Fruit fly (Drosophila melanogaster) whole organism, prepupa: ENCODE measurements around the gene CG7632.
A peak's percentile ranks its signal among the peaks of the same experiment; 100 is the strongest.

Source experiments
- CG10669 ChIP-seq: fragments of 200-800 bp; sonication (Bioruptor generic); optimal IDR thresholded peaks from 3 replicates; lab custom pipeline; 2018; ENCODE audit warnings: missing biosample characterization, mild to moderate bottlenecking, missing genetic modification characterization, moderate library complexity
- CG11294 ChIP-seq: fragments of 200-800 bp; sonication (Bioruptor generic); IDR thresholded peaks from 2 replicates; pipeline ENCODE4 v1.3.6; 2022; ENCODE audit warnings: missing biosample characterization, missing genetic modification characterization
- CG11762 ChIP-seq: fragments of 200-800 bp; sonication (Bioruptor generic); optimal IDR thresholded peaks from 3 replicates; lab custom pipeline; 2016; ENCODE audit warnings: missing biosample characterization, missing genetic modification characterization; ENCODE audit not compliant: insufficient read depth
- CG11902 ChIP-seq: fragments of 200-800 bp; sonication (Bioruptor generic); optimal IDR thresholded peaks from 3 replicates; lab custom pipeline; 2016; ENCODE audit warnings: missing biosample characterization, missing genetic modification characterization
- CG15336 ChIP-seq: fragments of 200-800 bp; sonication (Bioruptor generic); IDR thresholded peaks from 2 replicates; pipeline ENCODE4 v1.3.6; 2022; ENCODE audit warnings: missing biosample characterization, missing genetic modification characterization
- CG1621 ChIP-seq: fragments of 200-800 bp; sonication (Bioruptor generic); optimal IDR thresholded peaks from 3 replicates; lab custom pipeline; 2018; ENCODE audit warnings: missing biosample characterization, mild to moderate bottlenecking, missing genetic modification characterization
- CG32006 ChIP-seq: fragments of 200-800 bp; sonication (Bioruptor generic); optimal IDR thresholded peaks from 3 replicates; lab custom pipeline; 2017; ENCODE audit warnings: missing biosample characterization, mild to moderate bottlenecking, missing genetic modification characterization
- CG34406 ChIP-seq: fragments of 200-800 bp; sonication (Bioruptor generic); optimal IDR thresholded peaks from 3 replicates; lab custom pipeline; 2016; ENCODE audit warnings: missing biosample characterization, missing genetic modification characterization
- CG6276 ChIP-seq: fragments of 200-800 bp; sonication (Bioruptor generic); optimal IDR thresholded peaks from 2 replicates; lab custom pipeline; 2017; ENCODE audit warnings: missing biosample characterization, mild to moderate bottlenecking, missing genetic modification characterization
- CG6792 ChIP-seq: fragments of 200-800 bp; sonication (Bioruptor generic); optimal IDR thresholded peaks from 3 replicates; lab custom pipeline; 2016; ENCODE audit warnings: missing biosample characterization, missing genetic modification characterization
- CG7368 ChIP-seq: fragments of 200-800 bp; sonication (Bioruptor generic); optimal IDR thresholded peaks from 3 replicates; lab custom pipeline; 2016; ENCODE audit warnings: missing biosample characterization, missing genetic modification characterization
- CG8319 ChIP-seq: fragments of 200-800 bp; sonication (Bioruptor generic); optimal IDR thresholded peaks from 3 replicates; lab custom pipeline; 2016; ENCODE audit warnings: missing biosample characterization, missing genetic modification characterization
- CG8632 ChIP-seq: fragments of 200-800 bp; sonication (Bioruptor generic); optimal IDR thresholded peaks from 3 replicates; lab custom pipeline; 2016; ENCODE audit warnings: missing biosample characterization, missing genetic modification characterization
- CG9139 ChIP-seq: fragments of 200-800 bp; sonication (Bioruptor generic); optimal IDR thresholded peaks from 3 replicates; lab custom pipeline; 2017; ENCODE audit warnings: missing biosample characterization, mild to moderate bottlenecking, missing genetic modification characterization
- Eip75B ChIP-seq: fragments of 200-800 bp; sonication (Bioruptor generic); optimal IDR thresholded peaks from 3 replicates; lab custom pipeline; 2016; ENCODE audit warnings: missing biosample characterization, missing genetic modification characterization
- Eip78C ChIP-seq: fragments of 200-800 bp; sonication (Bioruptor generic); peaks from one replicate; lab custom pipeline; 2016; ENCODE audit warnings: missing biosample characterization, missing genetic modification characterization
- Eip93F ChIP-seq: fragments of 200-800 bp; sonication (Bioruptor generic); optimal IDR thresholded peaks from 2 replicates; lab custom pipeline; 2016; ENCODE audit warnings: missing biosample characterization, mild to moderate bottlenecking, missing genetic modification characterization
- Ets96B ChIP-seq: fragments of 200-800 bp; optimal IDR thresholded peaks from 2 replicates; lab custom pipeline; 2019; ENCODE audit warnings: missing biosample characterization, mild to moderate bottlenecking, missing genetic modification characterization, moderate library complexity
- Gug ChIP-seq: fragments of 200-800 bp; sonication (Bioruptor generic); IDR thresholded peaks from 2 replicates; pipeline ENCODE4 v1.3.6; 2022; ENCODE audit warnings: missing biosample characterization, missing genetic modification characterization
- Hr38 ChIP-seq: sonication (Bioruptor generic); optimal IDR thresholded peaks from 2 replicates; lab custom pipeline; 2016; ENCODE audit warnings: missing biosample characterization, missing genetic modification characterization
- Lpt ChIP-seq: fragments of 200-800 bp; sonication (Bioruptor generic); optimal IDR thresholded peaks from 3 replicates; lab custom pipeline; 2016; ENCODE audit warnings: missing biosample characterization, missing genetic modification characterization
- Met ChIP-seq: fragments of 200-800 bp; sonication (Bioruptor generic); optimal IDR thresholded peaks from 3 replicates; lab custom pipeline; 2016; ENCODE audit warnings: missing biosample characterization, missing genetic modification characterization
- OdsH ChIP-seq: fragments of 200-800 bp; sonication (Bioruptor generic); optimal IDR thresholded peaks from 3 replicates; lab custom pipeline; 2016; ENCODE audit warnings: missing biosample characterization, missing genetic modification characterization
- Smox ChIP-seq: fragments of 200-800 bp; sonication (Bioruptor generic); optimal IDR thresholded peaks from 3 replicates; lab custom pipeline; 2016; ENCODE audit warnings: missing biosample characterization, missing genetic modification characterization
- Sox14 ChIP-seq: fragments of 200-800 bp; sonication (Bioruptor generic); optimal IDR thresholded peaks from 3 replicates; lab custom pipeline; 2016; ENCODE audit warnings: missing biosample characterization, missing genetic modification characterization
- achi ChIP-seq: fragments of 200-800 bp; sonication (Bioruptor generic); optimal IDR thresholded peaks from 3 replicates; lab custom pipeline; 2016; ENCODE audit warnings: missing biosample characterization, missing genetic modification characterization
- cyc ChIP-seq: fragments of 200-800 bp; sonication (Bioruptor generic); optimal IDR thresholded peaks from 3 replicates; lab custom pipeline; 2016; ENCODE audit warnings: missing biosample characterization, missing genetic modification characterization
- dac ChIP-seq: fragments of 200-800 bp; sonication (Bioruptor generic); optimal IDR thresholded peaks from 2 replicates; lab custom pipeline; 2017; ENCODE audit warnings: missing biosample characterization, mild to moderate bottlenecking, missing genetic modification characterization
- dsx ChIP-seq: fragments of 200-800 bp; optimal IDR thresholded peaks from 3 replicates; lab custom pipeline; 2019; ENCODE audit warnings: missing biosample characterization, mild to moderate bottlenecking, missing genetic modification characterization, moderate library complexity; ENCODE audit not compliant: poor library complexity, severe bottlenecking
- eg ChIP-seq: fragments of 200-800 bp; sonication (Bioruptor generic); IDR thresholded peaks from 3 replicates; pipeline ENCODE4 v1.3.6; 2022; ENCODE audit warnings: missing biosample characterization, missing genetic modification characterization
- fd85E ChIP-seq: fragments of 200-800 bp; sonication (Bioruptor generic); optimal IDR thresholded peaks from 3 replicates; lab custom pipeline; 2016; ENCODE audit warnings: missing biosample characterization, missing genetic modification characterization
- lz ChIP-seq: fragments of 200-800 bp; sonication (Bioruptor generic); optimal IDR thresholded peaks from 3 replicates; lab custom pipeline; 2016; ENCODE audit warnings: missing biosample characterization, missing genetic modification characterization
- net ChIP-seq: fragments of 200-800 bp; sonication (Bioruptor generic); optimal IDR thresholded peaks from 3 replicates; lab custom pipeline; 2016; ENCODE audit warnings: missing biosample characterization, missing genetic modification characterization
- spab ChIP-seq: fragments of 200-800 bp; sonication (Bioruptor generic); optimal IDR thresholded peaks from 2 replicates; lab custom pipeline; 2017; ENCODE audit warnings: missing biosample characterization, mild to moderate bottlenecking, missing genetic modification characterization, missing genetic modification reagents
- ss ChIP-seq, 2 experiments: fragments of 200-800 bp; sonication (Bioruptor generic); optimal IDR thresholded peaks; 2 replicates in 1 of 2; 3 replicates in 1 of 2; lab custom pipeline; 2017 to 2018; ENCODE audit warnings: mild to moderate bottlenecking in 2 of 2, missing biosample characterization in 2 of 2, missing genetic modification characterization in 2 of 2, moderate library complexity in 1 of 2
- topi ChIP-seq: fragments of 200-800 bp; sonication (Bioruptor generic); optimal IDR thresholded peaks from 3 replicates; lab custom pipeline; 2016; ENCODE audit warnings: missing biosample characterization, missing genetic modification characterization
- vri ChIP-seq: fragments of 200-800 bp; sonication (Bioruptor generic); optimal IDR thresholded peaks from 3 replicates; lab custom pipeline; 2016; ENCODE audit warnings: missing biosample characterization, mild to moderate bottlenecking, missing genetic modification characterization

The CG7632 gene

DNA sequence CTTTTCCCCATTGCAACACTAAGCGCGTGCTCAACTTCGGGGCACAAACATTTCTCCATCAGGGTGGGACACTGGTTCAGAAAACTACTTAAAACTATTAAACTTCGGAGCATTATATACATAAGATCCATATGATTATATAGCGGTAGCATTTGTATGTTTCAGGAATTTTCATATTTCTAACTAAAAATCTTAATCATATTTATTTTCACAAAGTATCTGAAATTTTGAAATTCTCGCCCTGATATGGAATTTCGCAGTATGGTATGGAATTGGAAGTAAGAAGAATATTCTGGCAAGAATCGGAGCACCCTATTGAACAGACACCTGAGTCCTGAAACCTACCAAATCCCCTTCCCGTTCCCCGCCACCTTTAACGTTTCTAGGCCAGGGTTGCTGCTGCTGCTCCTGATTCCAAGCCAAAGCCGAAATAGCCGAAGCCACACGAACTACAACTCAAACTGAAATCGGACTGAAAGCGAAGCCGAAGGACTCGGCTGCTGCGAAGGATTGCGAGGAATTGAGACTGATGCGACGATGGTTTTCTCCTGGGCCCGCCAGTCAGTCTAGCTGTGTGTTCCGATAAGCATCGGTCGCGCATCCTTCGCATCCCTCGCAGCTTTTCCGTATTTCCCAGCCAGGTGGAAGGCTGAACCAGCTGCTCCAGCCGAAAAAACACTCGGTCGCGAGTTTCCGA lies 17.5 kb downstream of the CG7632 start (continued):
- no peak for TF ChIP-seq CG6792 (GFP tag; lab: Kevin White, UChicago)
- peak; percentile 51 for TF ChIP-seq OdsH (GFP tag; lab: Kevin White, UChicago)
- peak; percentile 54 for TF ChIP-seq Met (GFP tag; lab: Kevin White, UChicago)
- TF ChIP-seq CG34406 (GFP tag; lab: Kevin White, UChicago) = peak; percentile 22
- no peak for TF ChIP-seq vri (GFP tag; lab: Kevin White, UChicago)
- TF ChIP-seq CG15336 (GFP tag; lab: Robert Waterston, UW) = no peak
- TF ChIP-seq topi (GFP tag; lab: Kevin White, UChicago) = peak; percentile 50
- TF ChIP-seq fd85E (GFP tag; lab: Kevin White, UChicago) = no peak
- no peak for TF ChIP-seq CG11902 (GFP tag; lab: Kevin White, UChicago)
- no peak for TF ChIP-seq Gug (GFP tag; lab: Robert Waterston, UW)
- TF ChIP-seq CG10669 (GFP tag; lab: Kevin White, UChicago) = peak; percentile 59
- no peak for TF ChIP-seq spab
- TF ChIP-seq Ets96B (tag; lab: Kevin White, UChicago) = no peak
- peak; percentile 52 for TF ChIP-seq CG6276 (GFP tag; lab: Kevin White, UChicago)
- no peak for TF ChIP-seq Eip93F

dm6 chr3L:21324724-21325123 lies 20.2 kb downstream of the CG7632 start:
- no peak for TF ChIP-seq CG34406 (GFP tag; lab: Kevin White, UChicago)
- no peak for TF ChIP-seq lz
- TF ChIP-seq CG7368 = no peak
- no peak for TF ChIP-seq achi (GFP tag; lab: Kevin White, UChicago)
- TF ChIP-seq eg (GFP tag; lab: Robert Waterston, UW) = no peak
- TF ChIP-seq dsx (GFP tag; lab: Kevin White, UChicago) = no peak
- TF ChIP-seq Hr38 = no peak
- no peak for TF ChIP-seq net
- TF ChIP-seq fd85E (GFP tag; lab: Kevin White, UChicago) = no peak
- no peak for TF ChIP-seq CG11762 (GFP tag; lab: Kevin White, UChicago)
- no peak for TF ChIP-seq cyc (GFP tag; lab: Kevin White, UChicago)
- no peak for TF ChIP-seq Ets96B (tag; lab: Kevin White, UChicago)
- no peak for TF ChIP-seq Sox14 (GFP tag; lab: Kevin White, UChicago)
- TF ChIP-seq CG8632 = no peak
- no peak for TF ChIP-seq CG8319 (GFP tag; lab: Kevin White, UChicago)
- TF ChIP-seq ss (GFP tag; optimal IDR thresholded peaks at IDR 0.05; lab: Kevin White, UChicago) = no peak
- TF ChIP-seq Lpt (GFP tag; lab: Kevin White, UChicago) = no peak
- no peak for TF ChIP-seq Smox (GFP tag; lab: Kevin White, UChicago)

DNA sequence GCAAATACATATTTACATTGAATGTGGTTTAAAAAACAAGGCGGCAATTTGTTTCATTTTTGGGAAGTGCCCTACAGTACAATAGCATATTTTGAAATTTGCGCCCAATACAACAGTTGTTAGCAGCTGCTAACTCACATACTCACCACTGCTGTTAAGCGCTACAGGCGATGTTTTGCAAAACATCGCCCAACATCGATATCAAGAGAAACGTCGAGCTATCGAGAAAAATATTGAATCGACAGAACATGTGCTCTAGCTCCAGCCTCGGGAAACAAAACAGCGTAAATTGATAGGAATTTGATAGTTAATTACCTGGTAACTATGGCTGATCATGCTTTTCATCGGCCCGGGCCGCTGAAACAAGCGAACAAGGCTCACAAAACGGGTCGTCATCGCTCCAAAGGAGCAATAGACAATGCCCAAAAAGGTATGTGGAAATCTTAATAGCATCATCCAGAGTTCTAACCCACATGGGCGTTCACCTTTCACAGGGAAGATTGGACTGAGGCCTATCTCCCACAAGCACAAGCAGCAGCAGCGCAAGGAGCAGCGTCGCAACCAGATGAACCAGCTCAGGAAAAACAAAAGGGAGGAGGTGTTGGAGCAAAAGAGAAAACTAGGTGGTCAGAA lies 30.6 kb downstream of the CG7632 start, which contains the start of gene Tsr1:
Gene Tsr1 (plus strand): TSS at position 217 of the 633 bp plus-strand sequence.
- no peak for TF ChIP-seq CG9139 (GFP tag; lab: Kevin White, UChicago)
- no peak for TF ChIP-seq Eip75B (GFP tag; lab: Kevin White, UChicago)
- TF ChIP-seq dac = no peak
- no peak for TF ChIP-seq CG11294
- TF ChIP-seq spab = no peak
- no peak for TF ChIP-seq CG1621 (tag; lab: Kevin White, UChicago)
- TF ChIP-seq CG32006 = no peak
- TF ChIP-seq topi (GFP tag; lab: Kevin White, UChicago) = no peak
- TF ChIP-seq CG34406 (GFP tag; lab: Kevin White, UChicago) = no peak
- no peak for TF ChIP-seq Eip78C (GFP tag; lab: Kevin White, UChicago)
- TF ChIP-seq ss (GFP tag; optimal IDR thresholded peaks at IDR 0.05; lab: Kevin White, UChicago) = no peak
- TF ChIP-seq, all 60 proteins: peak for 0
